Worm (Caenorhabditis elegans) whole organism, early embryonic: ENCODE measurements around the gene pat-9.

Source experiments
- B0310.2 ChIP-seq: sonication (generic microtip); optimal IDR thresholded peaks from 2 replicates; lab custom pipeline; 2016; ENCODE audit warnings: mild to moderate bottlenecking, missing genetic modification characterization, missing compliant biosample characterization
- ama-1 ChIP-seq: fragments of 150-350 bp; optimal IDR thresholded peaks from 2 replicates; lab custom pipeline; 2014
- ceh-13 ChIP-seq: fragments of 200-800 bp; sonication (Bioruptor generic); optimal IDR thresholded peaks from 2 replicates; lab custom pipeline; 2018; ENCODE audit warnings: mild to moderate bottlenecking, missing genetic modification characterization, missing compliant biosample characterization
- ceh-36 ChIP-seq: sonication (generic microtip); optimal IDR thresholded peaks from 2 replicates; lab custom pipeline; 2016; ENCODE audit warnings: missing genetic modification characterization, inconsistent platforms, missing compliant biosample characterization
- flt-1 ChIP-seq: fragments of 200-800 bp; sonication (Bioruptor generic); IDR thresholded peaks from 2 replicates; pipeline ENCODE4 v1.3.6; 2022; ENCODE audit warnings: missing genetic modification characterization, missing compliant biosample characterization
- hmg-4 ChIP-seq: fragments of 200-800 bp; sonication (Bioruptor generic); optimal IDR thresholded peaks from 2 replicates; lab custom pipeline; 2018; ENCODE audit warnings: mild to moderate bottlenecking, missing genetic modification characterization, missing compliant biosample characterization
- tbx-11 ChIP-seq: fragments of 200-800 bp; sonication (Bioruptor generic); IDR thresholded peaks from 2 replicates; pipeline ENCODE4 v1.3.6; 2022; ENCODE audit warnings: missing genetic modification characterization, missing compliant biosample characterization
- tbx-37 ChIP-seq: fragments of 200-800 bp; sonication (Bioruptor generic); conservative IDR thresholded peaks from 2 replicates; pipeline ENCODE4 v1.3.6; 2022; ENCODE audit warnings: missing genetic modification reagents, missing genetic modification characterization, missing compliant biosample characterization
- tra-4 ChIP-seq: sonication (generic microtip); optimal IDR thresholded peaks from 2 replicates; lab custom pipeline; 2017; ENCODE audit warnings: missing genetic modification characterization, missing compliant biosample characterization

- TF ChIP-seq tra-4 (tag; lab: Kevin White, UChicago) (no peak), ama-1 (lab: Kevin White, UChicago) (no peak), flt-1 (GFP tag; lab: Robert Waterston, UW) (no peak), tbx-37 (GFP tag; lab: Robert Waterston, UW) (no peak), tbx-11 (no peak), hmg-4 (no peak), ceh-13 (GFP tag; lab: Kevin White, UChicago) (no peak), ceh-36 (tag; lab: Kevin White, UChicago) (no peak), B0310.2 (tag; lab: Kevin White, UChicago) (no peak)
Observed at ce11 chrX:16571877-16572276, 35.2 kb downstream of the pat-9 start.
